Worm (Caenorhabditis elegans) whole organism, young adult: ENCODE data around the gene math-10.

Source experiments
- F37B4.10 ChIP-seq: fragments of 200-800 bp; sonication (Bioruptor generic); IDR thresholded peaks from 2 replicates; pipeline ENCODE4 v1.3.6; 2022; ENCODE audit warnings: missing genetic modification characterization, missing compliant biosample characterization
- cebp-1 ChIP-seq, 2 experiments: fragments of 200-800 bp in 1 of 2; sonication (Bioruptor generic) in 1 of 2; sonication (generic microtip) in 1 of 2; IDR thresholded peaks in 1 of 2; optimal IDR thresholded peaks in 1 of 2; 2 replicates each; pipeline versions ENCODE4 v1.3.6 to Lab custom; 2017 to 2022; ENCODE audit warnings: missing compliant biosample characterization in 2 of 2, missing genetic modification characterization in 2 of 2, mild to moderate bottlenecking in 1 of 2, missing genetic modification reagents in 1 of 2, moderate library complexity in 1 of 2
- ceh-79 ChIP-seq: sonication (generic microtip); optimal IDR thresholded peaks from 2 replicates; lab custom pipeline; 2017; ENCODE audit warnings: mild to moderate bottlenecking, missing genetic modification characterization, missing compliant biosample characterization
- dpl-1 ChIP-seq: fragments of 150-350 bp; optimal IDR thresholded peaks from 2 replicates; lab custom pipeline; 2014; ENCODE audit warnings: missing biosample characterization, missing genetic modification reagents, missing genetic modification characterization
- let-607 ChIP-seq, 2 experiments: fragments of 200-800 bp in 1 of 2; sonication (Bioruptor generic) in 1 of 2; sonication (generic microtip) in 1 of 2; optimal IDR thresholded peaks; 2 replicates each; lab custom pipeline; 2016 to 2018; ENCODE audit warnings: mild to moderate bottlenecking in 2 of 2, missing compliant biosample characterization in 2 of 2, missing genetic modification characterization in 2 of 2, moderate library complexity in 2 of 2, missing genotype in 1 of 2
- lin-40 ChIP-seq: sonication (generic microtip); optimal IDR thresholded peaks from 2 replicates; lab custom pipeline; 2016; ENCODE audit warnings: missing genetic modification characterization, mild to moderate bottlenecking, missing compliant biosample characterization, missing genotype, missing genetic modification reagents
- lsl-1 ChIP-seq: fragments of 200-800 bp; sonication (Bioruptor generic); optimal IDR thresholded peaks from 2 replicates; lab custom pipeline; 2018; ENCODE audit warnings: mild to moderate bottlenecking, missing genetic modification characterization, moderate library complexity, missing compliant biosample characterization
- madf-6 ChIP-seq: fragments of 200-800 bp; sonication (Bioruptor generic); IDR thresholded peaks from 2 replicates; pipeline ENCODE4 v1.3.6; 2022; ENCODE audit warnings: missing genetic modification reagents, missing genetic modification characterization, missing compliant biosample characterization
- pha-4 ChIP-seq: fragments of 150-350 bp; sonication (generic microtip); optimal IDR thresholded peaks from 2 replicates; lab custom pipeline; 2014; ENCODE audit warnings: missing biosample characterization, missing genetic modification reagents, missing genetic modification characterization
- repo-1 ChIP-seq: sonication (generic microtip); optimal IDR thresholded peaks from 2 replicates; lab custom pipeline; 2017; ENCODE audit warnings: mild to moderate bottlenecking, missing genetic modification characterization, missing compliant biosample characterization
- sea-2 ChIP-seq: fragments of 200-800 bp; sonication (Bioruptor generic); IDR thresholded peaks from 2 replicates; pipeline ENCODE4 v1.3.6; 2022; ENCODE audit warnings: missing genetic modification characterization, missing compliant biosample characterization
- sptf-2 ChIP-seq: fragments of 200-800 bp; sonication (Bioruptor generic); optimal IDR thresholded peaks from 2 replicates; lab custom pipeline; 2018; ENCODE audit warnings: mild to moderate bottlenecking, missing genetic modification characterization, missing compliant biosample characterization
- unc-130 ChIP-seq: sonication (generic microtip); optimal IDR thresholded peaks from 2 replicates; lab custom pipeline; 2016; ENCODE audit warnings: missing genetic modification reagents, missing genetic modification characterization, missing compliant biosample characterization
- ztf-28 ChIP-seq: fragments of 200-800 bp; sonication (Bioruptor generic); IDR thresholded peaks from 2 replicates; pipeline ENCODE4 v1.3.6; 2022; ENCODE audit warnings: missing genetic modification reagents, missing genetic modification characterization, missing compliant biosample characterization

The math-10 gene

DNA sequence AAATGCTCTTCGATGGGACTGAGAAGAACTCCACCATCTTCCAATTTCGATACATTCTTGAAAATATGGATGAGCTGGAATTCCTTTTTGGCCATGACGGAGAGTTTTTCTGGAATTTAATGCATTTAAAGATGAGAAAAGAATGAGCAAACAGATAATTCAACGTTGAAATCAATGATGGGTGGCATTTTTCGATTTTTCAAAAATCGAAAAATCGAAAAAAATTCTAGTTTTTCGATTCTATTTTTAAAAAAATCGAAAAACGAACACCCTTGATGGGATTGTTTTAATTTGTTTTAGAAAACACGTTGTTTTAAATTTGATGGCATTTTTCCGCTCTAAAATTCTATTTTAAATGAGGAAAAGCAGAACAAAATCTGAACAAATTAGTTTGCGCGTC lies 41.4 kb downstream of the math-10 start, which contains the start of gene math-31:
Gene math-31 (minus strand): TSS at position 101 of the 400 bp plus-strand sequence.
- TF ChIP-seq cebp-1 (GFP tag; IDR thresholded peaks at IDR 0.05; lab: Robert Waterston, UW) (no peak), cebp-1 (tag; optimal IDR thresholded peaks at IDR 0.05; lab: Kevin White, UChicago) (no peak), ceh-79 (tag; lab: Kevin White, UChicago) (no peak), unc-130 (GFP tag; lab: Kevin White, UChicago) (no peak), repo-1 (tag; lab: Kevin White, UChicago) (no peak), sptf-2 (GFP tag; lab: Kevin White, UChicago) (no peak), sea-2 (GFP tag; lab: Robert Waterston, UW) (no peak), F37B4.10 (GFP tag; lab: Robert Waterston, UW) (no peak)

DNA sequence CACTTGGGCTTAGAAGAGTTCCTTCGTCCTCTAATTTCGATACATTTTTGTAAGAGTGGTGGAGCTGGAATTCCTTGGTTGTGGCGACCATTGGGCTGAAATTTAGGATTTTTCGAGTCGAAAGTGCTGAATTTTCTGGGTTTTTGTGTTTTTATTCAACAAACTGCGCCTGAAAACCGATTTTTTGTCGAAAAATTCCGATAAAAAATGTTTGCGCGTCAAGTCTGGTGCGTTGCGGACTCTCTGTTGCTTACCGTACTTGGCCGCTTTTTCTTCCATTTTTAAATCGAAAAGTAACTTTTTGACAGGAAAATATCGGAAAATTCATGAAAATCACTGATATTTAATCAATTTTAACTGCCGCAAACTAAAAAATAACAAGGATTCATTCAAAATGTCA lies 46.5 kb downstream of the math-10 start, which contains the start of gene bath-4:
Gene bath-4 (minus strand): TSS at position 101 of the 400 bp plus-strand sequence.
- TF ChIP-seq lsl-1 (GFP tag; lab: Kevin White, UChicago), result peak; percentile 33
- no peak for TF ChIP-seq ztf-28 (GFP tag; lab: Robert Waterston, UW)

DNA sequence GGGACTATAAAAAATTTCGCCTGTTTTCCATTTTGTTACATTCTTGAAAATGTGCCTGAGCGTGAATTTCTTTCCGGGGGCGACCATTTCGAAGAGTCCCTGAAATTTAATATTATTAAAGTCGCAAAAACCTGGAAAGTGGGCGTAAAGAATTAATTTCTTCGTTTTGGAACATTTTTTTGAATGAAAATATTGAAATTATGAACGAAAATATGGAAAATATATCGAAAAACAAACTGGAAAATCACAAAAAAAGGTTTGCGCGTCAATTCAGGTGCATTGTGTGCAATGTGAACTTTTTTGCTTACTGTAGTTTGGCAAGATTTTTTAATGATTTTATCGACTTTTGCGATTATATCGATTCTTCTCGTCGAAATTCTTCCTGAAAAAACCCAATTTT lies 49.7 kb downstream of the math-10 start, which contains the start of gene bath-7:
Gene bath-7 (minus strand): TSS at position 101 of the 400 bp plus-strand sequence.
- TF ChIP-seq lin-40 (tag; lab: Kevin White, UChicago) (no peak), lsl-1 (GFP tag; lab: Kevin White, UChicago) (peak; percentile 52)
- TF ChIP-seq, all 124 proteins: peak for 1

DNA sequence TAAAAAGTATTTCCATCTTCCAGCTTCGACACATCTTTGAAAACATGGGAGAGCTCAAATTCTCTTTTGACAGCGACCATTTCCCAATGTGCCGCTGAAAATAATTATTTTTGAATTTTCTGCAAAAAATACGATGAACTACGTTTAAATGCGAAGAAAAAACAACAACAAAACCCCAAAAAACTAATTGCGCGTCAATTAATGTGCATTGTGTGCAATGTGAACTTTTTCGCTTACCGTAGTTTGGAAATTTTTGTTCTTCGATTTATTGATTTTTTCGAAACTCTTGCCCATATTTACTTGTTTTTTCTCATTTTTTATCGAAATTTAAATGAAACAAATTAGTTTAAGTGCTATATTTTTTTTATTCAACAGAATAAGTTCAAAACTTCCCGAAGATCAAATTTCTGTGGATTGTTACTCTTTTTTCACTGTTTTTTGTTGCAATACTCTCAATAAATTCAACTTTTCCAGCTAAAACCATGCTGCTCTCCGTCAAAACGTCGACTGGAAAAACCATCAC lies 51.4 kb downstream of the math-10 start, which contains the start of the genes bath-2 and F52C6.4:
Gene bath-2 (minus strand): TSS at position 101 of the 523 bp plus-strand sequence.
Gene F52C6.4 (plus strand): TSS at position 473 of the 523 bp plus-strand sequence.
- no peak for TF ChIP-seq dpl-1 (GFP tag; lab: Kevin White, UChicago)
- peak; percentile 84 for TF ChIP-seq lsl-1 (GFP tag; lab: Kevin White, UChicago)
- TF ChIP-seq let-607 (tag; optimal IDR thresholded peaks at IDR 0.05; lab: Kevin White, UChicago), result no peak
- TF ChIP-seq pha-4 (tag; lab: Kevin White, UChicago), result no peak
- peak; percentile 44; the same call in 1 of the 2 replicates for TF ChIP-seq madf-6
